Fruit fly (Drosophila melanogaster): ENCODE data around the gene CG2691.

dm6 chrX:13605381-13605780 lies 18.8 kb downstream of the CG2691 start, which contains the start of gene CG11178:
- TF ChIP-seq sage (GFP tag; optimal IDR thresholded peaks at IDR 0.05) (no peak), CG32264 (GFP tag; optimal IDR thresholded peaks at IDR 0.05) (no peak), OdsH (GFP tag; optimal IDR thresholded peaks at IDR 0.05) (no peak), pan (optimal IDR thresholded peaks at IDR 0.05) (no peak)
